Worm (Caenorhabditis elegans) whole organism, L4 larva: Measurements from ENCODE around the gene frm-8.

ENCODE experiments used
- ceh-20 ChIP-seq: fragments of 200-800 bp; sonication (Bioruptor generic); IDR thresholded peaks from 2 replicates; pipeline ENCODE4 v1.3.6; 2022; ENCODE audit warnings: missing genetic modification reagents, missing genetic modification characterization, missing compliant biosample characterization
- ceh-82 ChIP-seq: sonication (generic microtip); optimal IDR thresholded peaks from 2 replicates; lab custom pipeline; 2017; ENCODE audit warnings: missing biosample characterization, missing genetic modification characterization
- dve-1 ChIP-seq: sonication (generic microtip); optimal IDR thresholded peaks from 2 replicates; lab custom pipeline; 2017; ENCODE audit warnings: antibody characterized with exemption, mild to moderate bottlenecking, missing genetic modification characterization, missing compliant biosample characterization; ENCODE audit not compliant: insufficient read depth
- nhr-77 ChIP-seq: fragments of 150-350 bp; optimal IDR thresholded peaks from 2 replicates; lab custom pipeline; 2014; ENCODE audit warnings: missing biosample characterization, missing genetic modification characterization
- saeg-2 ChIP-seq: fragments of 200-800 bp; sonication (Bioruptor generic); IDR thresholded peaks from 2 replicates; pipeline ENCODE4 v1.3.6; 2022; ENCODE audit warnings: missing genetic modification reagents, missing genetic modification characterization, missing compliant biosample characterization
- unc-39 ChIP-seq: sonication (generic microtip); optimal IDR thresholded peaks from 2 replicates; lab custom pipeline; 2017; ENCODE audit warnings: missing biosample characterization, missing genetic modification characterization
- zag-1 ChIP-seq: fragments of 150-350 bp; optimal IDR thresholded peaks from 2 replicates; lab custom pipeline; 2014; ENCODE audit warnings: missing biosample characterization, missing genetic modification characterization

ce11 chrIII:3179855-3180254, 39.1 kb downstream of the frm-8 start:
- TF ChIP-seq ceh-20 (GFP tag; lab: Robert Waterston, UW) (no peak), zag-1 (tag; lab: Kevin White, UChicago) (no peak), dve-1 (no peak), nhr-77 (tag; lab: Kevin White, UChicago) (no peak), saeg-2 (GFP tag; lab: Robert Waterston, UW) (no peak), ceh-82 (tag; lab: Kevin White, UChicago) (no peak), unc-39 (tag; lab: Kevin White, UChicago) (no peak)
